Worm (Caenorhabditis elegans): ENCODE results near the gene F19G12.9.
"Not testable (repeated sequence)": the region's sequence is repeated elsewhere in the genome, so short reads cannot be mapped to it uniquely, and the experiment has no call there.

Gene F19G12.9

ce11 chrX:1403444-1403843, 15.6 kb upstream of the F19G12.9 start, which contains the start of gene ZK402.2:
ZK402.2 (plus strand) TSS chrX:1403744.
- not testable (repeated sequence) for TF ChIP-seq F13C5.2 (tag; optimal IDR thresholded peaks at IDR 0.05); pes-1 (GFP tag; IDR thresholded peaks at IDR 0.05); tbx-11 (GFP tag; IDR thresholded peaks at IDR 0.05)

ce11 chrX:1403971-1404370, 15.0 kb upstream of the F19G12.9 start, which contains the start of gene ZK402.1:
ZK402.1 (plus strand) TSS chrX:1404271.
- not testable (repeated sequence) for TF ChIP-seq ceh-36 (tag; optimal IDR thresholded peaks at IDR 0.05); sea-1 (GFP tag; conservative IDR thresholded peaks at IDR 0.05); B0310.2 (tag; optimal IDR thresholded peaks at IDR 0.05)

- TF ChIP-seq hmg-4 (GFP tag; optimal IDR thresholded peaks at IDR 0.05) (no peak), pes-1 (GFP tag; IDR thresholded peaks at IDR 0.05) (no peak), hnd-1 (tag; optimal IDR thresholded peaks at IDR 0.05) (no peak), ets-7 (tag; optimal IDR thresholded peaks at IDR 0.05) (no peak), tbx-11 (GFP tag; IDR thresholded peaks at IDR 0.05) (no peak), flt-1 (GFP tag; IDR thresholded peaks at IDR 0.05) (no peak), scrt-1 (GFP tag; IDR thresholded peaks at IDR 0.05) (no peak), B0310.2 (tag; optimal IDR thresholded peaks at IDR 0.05) (no peak)
These were observed 9.8 kb upstream of the F19G12.9 start for ce11 chrX:1409224-1409623.

ce11 chrX:1410552-1410951, 8.5 kb upstream of the F19G12.9 start, which contains the start of gene abu-2:
abu-2 (minus strand) TSS chrX:1410652.
- no peak for TF ChIP-seq ceh-36 (tag; optimal IDR thresholded peaks at IDR 0.05)
- no peak for TF ChIP-seq pes-1 (GFP tag; IDR thresholded peaks at IDR 0.05)
- no peak for TF ChIP-seq hmbx-1 (tag; optimal IDR thresholded peaks at IDR 0.05)
- no peak for TF ChIP-seq ets-7 (tag; optimal IDR thresholded peaks at IDR 0.05)
- no peak for TF ChIP-seq tbx-37 (GFP tag; conservative IDR thresholded peaks at IDR 0.05)
- no peak for TF ChIP-seq flt-1 (GFP tag; IDR thresholded peaks at IDR 0.05)
- TF ChIP-seq ceh-13 (GFP tag; optimal IDR thresholded peaks at IDR 0.05): no peak
- TF ChIP-seq sea-1 (GFP tag; conservative IDR thresholded peaks at IDR 0.05): no peak
- TF ChIP-seq F13C5.2 (tag; optimal IDR thresholded peaks at IDR 0.05): no peak
- TF ChIP-seq aly-1 (tag; optimal IDR thresholded peaks at IDR 0.05): no peak
- no peak for TF ChIP-seq hnd-1 (tag; optimal IDR thresholded peaks at IDR 0.05)
- TF ChIP-seq scrt-1 (GFP tag; IDR thresholded peaks at IDR 0.05): no peak
- no peak for TF ChIP-seq B0310.2 (tag; optimal IDR thresholded peaks at IDR 0.05)
- TF ChIP-seq hmg-4 (GFP tag; optimal IDR thresholded peaks at IDR 0.05): no peak
- TF ChIP-seq ama-1 (optimal IDR thresholded peaks at IDR 0.05): no peak
- no peak for TF ChIP-seq tra-4 (tag; optimal IDR thresholded peaks at IDR 0.05)
- TF ChIP-seq tbx-11 (GFP tag; IDR thresholded peaks at IDR 0.05): no peak

ce11 chrX:1412844-1413243, 6.2 kb upstream of the F19G12.9 start, which contains the start of gene srh-19:
srh-19 (plus strand) TSS chrX:1413144.
- no peak for TF ChIP-seq aly-1 (tag; optimal IDR thresholded peaks at IDR 0.05)
- no peak for TF ChIP-seq hnd-1 (tag; optimal IDR thresholded peaks at IDR 0.05)
- no peak for TF ChIP-seq hmbx-1 (tag; optimal IDR thresholded peaks at IDR 0.05)
- TF ChIP-seq B0310.2 (tag; optimal IDR thresholded peaks at IDR 0.05): no peak
- TF ChIP-seq F13C5.2 (tag; optimal IDR thresholded peaks at IDR 0.05): no peak
- no peak for TF ChIP-seq flt-1 (GFP tag; IDR thresholded peaks at IDR 0.05)
- TF ChIP-seq ceh-13 (GFP tag; optimal IDR thresholded peaks at IDR 0.05): no peak
- TF ChIP-seq sea-1 (GFP tag; conservative IDR thresholded peaks at IDR 0.05): no peak
- no peak for TF ChIP-seq tra-4 (tag; optimal IDR thresholded peaks at IDR 0.05)
- TF ChIP-seq pes-1 (GFP tag; IDR thresholded peaks at IDR 0.05): no peak
- TF ChIP-seq ama-1 (optimal IDR thresholded peaks at IDR 0.05): no peak
- TF ChIP-seq hmg-4 (GFP tag; optimal IDR thresholded peaks at IDR 0.05): no peak
- TF ChIP-seq ceh-36 (tag; optimal IDR thresholded peaks at IDR 0.05): no peak
- no peak for TF ChIP-seq scrt-1 (GFP tag; IDR thresholded peaks at IDR 0.05)
- no peak for TF ChIP-seq tbx-37 (GFP tag; conservative IDR thresholded peaks at IDR 0.05)

- no peak for TF ChIP-seq tbx-11 (GFP tag; IDR thresholded peaks at IDR 0.05)
- no peak for TF ChIP-seq aly-1 (tag; optimal IDR thresholded peaks at IDR 0.05)
- TF ChIP-seq ceh-36 (tag; optimal IDR thresholded peaks at IDR 0.05): no peak
- no peak for TF ChIP-seq ceh-13 (GFP tag; optimal IDR thresholded peaks at IDR 0.05)
- no peak for TF ChIP-seq flt-1 (GFP tag; IDR thresholded peaks at IDR 0.05)
- TF ChIP-seq hmg-4 (GFP tag; optimal IDR thresholded peaks at IDR 0.05): no peak
- TF ChIP-seq tra-4 (tag; optimal IDR thresholded peaks at IDR 0.05): no peak
- TF ChIP-seq tbx-37 (GFP tag; conservative IDR thresholded peaks at IDR 0.05): no peak
- TF ChIP-seq F13C5.2 (tag; optimal IDR thresholded peaks at IDR 0.05): no peak
- no peak for TF ChIP-seq ama-1 (optimal IDR thresholded peaks at IDR 0.05)
- TF ChIP-seq sea-1 (GFP tag; conservative IDR thresholded peaks at IDR 0.05): no peak
- no peak for TF ChIP-seq B0310.2 (tag; optimal IDR thresholded peaks at IDR 0.05)
- no peak for TF ChIP-seq pes-1 (GFP tag; IDR thresholded peaks at IDR 0.05)
- TF ChIP-seq ets-7 (tag; optimal IDR thresholded peaks at IDR 0.05): no peak
These were observed 2.1 kb upstream of the F19G12.9 start, which contains the start of the genes F19G12.4 and F19G12.8 for ce11 chrX:1416776-1417354. F19G12.4 (plus strand) TSS chrX:1417304. F19G12.8 (plus strand) TSS chrX:1417320.

ce11 chrX:1420524-1420923, 1.5 kb downstream of the F19G12.9 start:
- TF ChIP-seq hmg-4 (GFP tag; optimal IDR thresholded peaks at IDR 0.05): no peak
- TF ChIP-seq ama-1 (optimal IDR thresholded peaks at IDR 0.05): no peak
- TF ChIP-seq ets-7 (tag; optimal IDR thresholded peaks at IDR 0.05): no peak
- no peak for TF ChIP-seq sea-1 (GFP tag; conservative IDR thresholded peaks at IDR 0.05)
- no peak for TF ChIP-seq F13C5.2 (tag; optimal IDR thresholded peaks at IDR 0.05)
- no peak for TF ChIP-seq flt-1 (GFP tag; IDR thresholded peaks at IDR 0.05)
- TF ChIP-seq tra-4 (tag; optimal IDR thresholded peaks at IDR 0.05): no peak
- no peak for TF ChIP-seq pes-1 (GFP tag; IDR thresholded peaks at IDR 0.05)
- TF ChIP-seq B0310.2 (tag; optimal IDR thresholded peaks at IDR 0.05): no peak
- TF ChIP-seq tbx-37 (GFP tag; conservative IDR thresholded peaks at IDR 0.05): no peak

ce11 chrX:1424509-1424908, 5.5 kb downstream of the F19G12.9 start, which contains the start of gene F19G12.3:
F19G12.3 (plus strand) TSS chrX:1424809.
- no peak for TF ChIP-seq ama-1 (optimal IDR thresholded peaks at IDR 0.05)
- TF ChIP-seq flt-1 (GFP tag; IDR thresholded peaks at IDR 0.05): no peak
- no peak for TF ChIP-seq scrt-1 (GFP tag; IDR thresholded peaks at IDR 0.05)
- no peak for TF ChIP-seq ets-7 (tag; optimal IDR thresholded peaks at IDR 0.05)
- TF ChIP-seq tbx-11 (GFP tag; IDR thresholded peaks at IDR 0.05): no peak
- TF ChIP-seq tbx-37 (GFP tag; conservative IDR thresholded peaks at IDR 0.05): no peak
- no peak for TF ChIP-seq hmbx-1 (tag; optimal IDR thresholded peaks at IDR 0.05)
- TF ChIP-seq ceh-36 (tag; optimal IDR thresholded peaks at IDR 0.05): no peak
- TF ChIP-seq hnd-1 (tag; optimal IDR thresholded peaks at IDR 0.05): no peak
- no peak for TF ChIP-seq pes-1 (GFP tag; IDR thresholded peaks at IDR 0.05)
- no peak for TF ChIP-seq B0310.2 (tag; optimal IDR thresholded peaks at IDR 0.05)

All from whole organism, early embryonic.